Fruit fly (Drosophila melanogaster) whole organism, embryonic: ENCODE data around the gene CG14402.

Source experiments
- ATbp ChIP-seq: fragments of 200-800 bp; sonication (Bioruptor generic); optimal IDR thresholded peaks from 2 replicates; lab custom pipeline; 2017; ENCODE audit warnings: missing biosample characterization, mild to moderate bottlenecking, missing genetic modification characterization, missing genetic modification reagents
- Atf-2 ChIP-seq: fragments of 200-800 bp; sonication (Bioruptor generic); optimal IDR thresholded peaks from 2 replicates; lab custom pipeline; 2016; ENCODE audit warnings: missing biosample characterization, missing genetic modification characterization
- Bteb2 ChIP-seq: fragments of 200-800 bp; sonication (Bioruptor generic); optimal IDR thresholded peaks from 2 replicates; lab custom pipeline; 2016; ENCODE audit warnings: missing biosample characterization, missing genetic modification characterization
- CG11093 ChIP-seq: fragments of 200-800 bp; sonication (Bioruptor generic); IDR thresholded peaks from 3 replicates; pipeline ENCODE4 v1.3.6; 2022; ENCODE audit warnings: missing biosample characterization, missing genetic modification characterization
- CG13296 ChIP-seq: fragments of 200-800 bp; sonication (Bioruptor generic); optimal IDR thresholded peaks from 3 replicates; lab custom pipeline; 2018; ENCODE audit warnings: missing biosample characterization, mild to moderate bottlenecking, missing genetic modification characterization
- CG13624 ChIP-seq: fragments of 200-800 bp; sonication (Bioruptor generic); optimal IDR thresholded peaks from 2 replicates; lab custom pipeline; 2016; ENCODE audit warnings: missing biosample characterization, missing genetic modification characterization
- CG18599 ChIP-seq: fragments of 200-800 bp; sonication (Bioruptor generic); optimal IDR thresholded peaks from 3 replicates; lab custom pipeline; 2017; ENCODE audit warnings: missing biosample characterization, missing genetic modification characterization, mild to moderate bottlenecking, moderate library complexity, missing genetic modification reagents
- CG33213 ChIP-seq: fragments of 200-800 bp; sonication (Bioruptor generic); optimal IDR thresholded peaks from 3 replicates; lab custom pipeline; 2016; ENCODE audit warnings: missing biosample characterization, missing genetic modification characterization
- CG43689 ChIP-seq: fragments of 200-800 bp; sonication (Bioruptor generic); IDR thresholded peaks from 2 replicates; pipeline ENCODE4 v1.3.6; 2022; ENCODE audit warnings: missing biosample characterization, missing genetic modification characterization
- CG4404 ChIP-seq: fragments of 200-800 bp; sonication (Bioruptor generic); IDR thresholded peaks from 2 replicates; pipeline ENCODE4 v1.3.6; 2022; ENCODE audit warnings: missing biosample characterization, missing genetic modification characterization
- CG7839 ChIP-seq: fragments of 200-800 bp; sonication (Bioruptor generic); optimal IDR thresholded peaks from 3 replicates; lab custom pipeline; 2018; ENCODE audit warnings: missing biosample characterization, mild to moderate bottlenecking, missing genetic modification characterization, moderate library complexity
- CG8359 ChIP-seq: fragments of 200-800 bp; sonication (Bioruptor generic); optimal IDR thresholded peaks from 2 replicates; lab custom pipeline; 2017; ENCODE audit warnings: missing biosample characterization, mild to moderate bottlenecking, missing genetic modification characterization, borderline replicate concordance
- CG8478 ChIP-seq: fragments of >200 bp; optimal IDR thresholded peaks from 2 replicates; lab custom pipeline; 2018
- CG8944 ChIP-seq: fragments of 200-800 bp; sonication (Bioruptor generic); optimal IDR thresholded peaks from 3 replicates; lab custom pipeline; 2016; ENCODE audit warnings: missing biosample characterization, missing genetic modification characterization
- CG9817 ChIP-seq: fragments of 200-800 bp; sonication (Bioruptor generic); optimal IDR thresholded peaks from 2 replicates; lab custom pipeline; 2018; ENCODE audit warnings: missing biosample characterization, mild to moderate bottlenecking, missing genetic modification characterization, moderate library complexity
- CHES-1-like ChIP-seq: fragments of 200-800 bp; sonication (Bioruptor generic); optimal IDR thresholded peaks from 2 replicates; lab custom pipeline; 2016; ENCODE audit warnings: missing biosample characterization, missing genetic modification characterization
- Dll ChIP-seq: fragments of 200-800 bp; sonication (Bioruptor generic); IDR thresholded peaks from 4 replicates; pipeline ENCODE4 v1.3.6; 2022; ENCODE audit warnings: missing biosample characterization, missing genetic modification characterization; ENCODE audit not compliant: partially characterized antibody
- E2f1 ChIP-seq: fragments of 200-800 bp; sonication (Bioruptor generic); IDR thresholded peaks from 2 replicates; pipeline ENCODE4 v1.3.6; 2022; ENCODE audit warnings: missing biosample characterization, missing genetic modification characterization
- Ets97D ChIP-seq: fragments of 200-800 bp; sonication (Bioruptor generic); optimal IDR thresholded peaks from 3 replicates; lab custom pipeline; 2016; ENCODE audit warnings: missing biosample characterization, missing genetic modification characterization
- HLH3B ChIP-seq: fragments of 200-800 bp; sonication (Bioruptor generic); IDR thresholded peaks from 2 replicates; pipeline ENCODE4 v1.3.6; 2022; ENCODE audit warnings: missing biosample characterization, missing genetic modification characterization
- HLH4C ChIP-seq: fragments of 200-800 bp; sonication (Bioruptor generic); IDR thresholded peaks from 3 replicates; pipeline ENCODE4 v1.3.6; 2022; ENCODE audit warnings: missing biosample characterization, missing genetic modification characterization; ENCODE audit not compliant: partially characterized antibody
- HLH54F ChIP-seq: fragments of 200-800 bp; sonication (Bioruptor generic); optimal IDR thresholded peaks from 3 replicates; lab custom pipeline; 2016; ENCODE audit warnings: missing biosample characterization, missing genetic modification characterization
- Hr78 ChIP-seq, 2 experiments: fragments of 200-800 bp in 1 of 2; fragments of >200 bp in 1 of 2; sonication (Bioruptor generic) in 1 of 2; optimal IDR thresholded peaks; 2 replicates each; lab custom pipeline; 2017 to 2019; ENCODE audit warnings: missing biosample characterization in 2 of 2, missing genetic modification characterization in 2 of 2, mild to moderate bottlenecking in 1 of 2, moderate library complexity in 1 of 2
- Kr ChIP-seq: fragments of 200-800 bp; sonication (Bioruptor generic); optimal IDR thresholded peaks from 2 replicates; lab custom pipeline; 2017; ENCODE audit warnings: missing biosample characterization, mild to moderate bottlenecking, missing genetic modification characterization
- Lhr ChIP-seq: fragments of 200-800 bp; sonication (Bioruptor generic); optimal IDR thresholded peaks from 3 replicates; lab custom pipeline; 2017; ENCODE audit warnings: mild to moderate bottlenecking, missing biosample characterization, missing genetic modification reagents, missing genetic modification characterization
- Nf-YB ChIP-seq: fragments of 200-800 bp; sonication (Bioruptor generic); optimal IDR thresholded peaks from 3 replicates; lab custom pipeline; 2019; ENCODE audit warnings: missing biosample characterization, mild to moderate bottlenecking, missing genetic modification characterization, moderate library complexity
- Sox100B ChIP-seq: fragments of 200-800 bp; sonication (Bioruptor generic); optimal IDR thresholded peaks from 3 replicates; lab custom pipeline; 2018; ENCODE audit warnings: missing biosample characterization, mild to moderate bottlenecking, missing genetic modification characterization
- Sox102F ChIP-seq: fragments of 200-800 bp; sonication (Bioruptor generic); optimal IDR thresholded peaks from 2 replicates; lab custom pipeline; 2018; ENCODE audit warnings: missing biosample characterization, mild to moderate bottlenecking, missing genetic modification characterization, moderate library complexity
- Spps ChIP-seq: fragments of 200-800 bp; sonication (Bioruptor generic); optimal IDR thresholded peaks from 2 replicates; lab custom pipeline; 2018; ENCODE audit warnings: missing biosample characterization, mild to moderate bottlenecking, missing genetic modification characterization
- Ssrp ChIP-seq: fragments of 200-800 bp; sonication (Bioruptor generic); optimal IDR thresholded peaks from 2 replicates; lab custom pipeline; 2018; ENCODE audit warnings: missing biosample characterization, mild to moderate bottlenecking, missing genetic modification characterization, moderate library complexity
- bsh ChIP-seq, 2 experiments: fragments of 200-800 bp; sonication (Bioruptor generic); optimal IDR thresholded peaks; 2 replicates each; lab custom pipeline; 2017 to 2018; ENCODE audit warnings: mild to moderate bottlenecking in 2 of 2, missing biosample characterization in 2 of 2, missing genetic modification characterization in 2 of 2, moderate library complexity in 1 of 2
- crol ChIP-seq: fragments of 200-800 bp; sonication (Bioruptor generic); IDR thresholded peaks from 2 replicates; pipeline ENCODE4 v1.3.6; 2022; ENCODE audit warnings: missing biosample characterization, missing genetic modification characterization
- ewg ChIP-seq: fragments of 200-800 bp; sonication (Bioruptor generic); optimal IDR thresholded peaks from 3 replicates; lab custom pipeline; 2017; ENCODE audit warnings: mild to moderate bottlenecking, missing biosample characterization, missing genetic modification reagents, missing genetic modification characterization
- gfzf ChIP-seq: fragments of 200-800 bp; sonication (Bioruptor generic); optimal IDR thresholded peaks from 2 replicates; lab custom pipeline; 2016; ENCODE audit warnings: missing biosample characterization, mild to moderate bottlenecking, missing genetic modification characterization, moderate library complexity
- her ChIP-seq: fragments of 200-800 bp; sonication (Bioruptor generic); optimal IDR thresholded peaks from 2 replicates; lab custom pipeline; 2016; ENCODE audit warnings: missing biosample characterization, missing genetic modification characterization
- hth ChIP-seq: fragments of >200 bp; optimal IDR thresholded peaks from 2 replicates; lab custom pipeline; 2017; ENCODE audit warnings: inconsistent platforms
- insv ChIP-seq, 2 experiments: fragments of 200-800 bp; sonication (Bioruptor generic); optimal IDR thresholded peaks; 3 replicates each; lab custom pipeline; 2016 to 2018; ENCODE audit warnings: missing biosample characterization in 2 of 2, missing genetic modification characterization in 2 of 2
- jigr1 ChIP-seq: fragments of 200-800 bp; sonication (Bioruptor generic); IDR thresholded peaks from 3 replicates; pipeline ENCODE4 v1.3.6; 2022; ENCODE audit warnings: missing biosample characterization, missing genetic modification characterization
- kay ChIP-seq: fragments of 200-800 bp; sonication (Bioruptor generic); optimal IDR thresholded peaks from 2 replicates; lab custom pipeline; 2016; ENCODE audit warnings: missing biosample characterization, missing genetic modification characterization
- lbe ChIP-seq: fragments of 200-800 bp; sonication (Bioruptor generic); optimal IDR thresholded peaks from 2 replicates; lab custom pipeline; 2016; ENCODE audit warnings: missing biosample characterization, mild to moderate bottlenecking, missing genetic modification characterization
- lmd ChIP-seq: fragments of 200-800 bp; sonication (Bioruptor generic); IDR thresholded peaks from 2 replicates; pipeline ENCODE4 v1.3.6; 2022; ENCODE audit warnings: missing biosample characterization, missing genetic modification characterization
- lov ChIP-seq, 2 experiments: fragments of 200-800 bp in 1 of 2; fragments of >200 bp in 1 of 2; sonication (Bioruptor generic) in 1 of 2; IDR thresholded peaks in 1 of 2; optimal IDR thresholded peaks in 1 of 2; 2 replicates in 1 of 2; 3 replicates in 1 of 2; pipeline versions ENCODE4 v1.3.6 to Lab custom; 2017 to 2022; ENCODE audit warnings: missing biosample characterization in 1 of 2, missing genetic modification characterization in 1 of 2
- sima ChIP-seq: fragments of 200-800 bp; sonication (Bioruptor generic); optimal IDR thresholded peaks from 2 replicates; lab custom pipeline; 2016; ENCODE audit warnings: missing biosample characterization, missing genetic modification characterization
- sqz ChIP-seq: fragments of 200-800 bp; sonication (Bioruptor generic); optimal IDR thresholded peaks from 3 replicates; lab custom pipeline; 2018; ENCODE audit warnings: missing biosample characterization, mild to moderate bottlenecking, missing genetic modification characterization
- trem ChIP-seq: fragments of 200-800 bp; optimal IDR thresholded peaks from 3 replicates; lab custom pipeline; 2019; ENCODE audit warnings: missing biosample characterization, mild to moderate bottlenecking, missing genetic modification characterization, moderate library complexity
- unc-4 ChIP-seq: fragments of 200-800 bp; sonication (Bioruptor generic); IDR thresholded peaks from 2 replicates; pipeline ENCODE4 v1.3.6; 2022; ENCODE audit warnings: missing biosample characterization, missing genetic modification characterization; ENCODE audit not compliant: partially characterized antibody
- unpg ChIP-seq: fragments of 200-800 bp; sonication (Bioruptor generic); optimal IDR thresholded peaks from 3 replicates; lab custom pipeline; 2018; ENCODE audit warnings: missing biosample characterization, mild to moderate bottlenecking, missing genetic modification characterization, moderate library complexity
- zen ChIP-seq: fragments of 200-800 bp; sonication (Bioruptor generic); optimal IDR thresholded peaks from 3 replicates; lab custom pipeline; 2018; ENCODE audit warnings: missing biosample characterization, mild to moderate bottlenecking, missing genetic modification characterization, moderate library complexity
- zen2 ChIP-seq: fragments of 200-800 bp; sonication (Bioruptor generic); IDR thresholded peaks from 3 replicates; pipeline ENCODE4 v1.3.6; 2022; ENCODE audit warnings: missing biosample characterization, missing genetic modification characterization; ENCODE audit not compliant: partially characterized antibody

The CG14402 gene

dm6 chr2L:20822489-20823195 lies 26.5 kb upstream of the CG14402 start, which contains the start of gene CG9331 (continued):
- TF ChIP-seq Sox102F (GFP tag; lab: Kevin White, UChicago) = peak; percentile 0
- TF ChIP-seq HLH4C = peak; percentile 48; the same call in 1 of the 3 replicates
- no peak for TF ChIP-seq Bteb2 (GFP tag; lab: Kevin White, UChicago)
- peak; percentile 38 for TF ChIP-seq unc-4 (GFP tag; lab: Robert Waterston, UW)
- no peak for TF ChIP-seq CG8359
- no peak for TF ChIP-seq Spps (tag; lab: Kevin White, UChicago)
- TF ChIP-seq insv (GFP tag; optimal IDR thresholded peaks at IDR 0.05; lab: Kevin White, UChicago) = peak in 1 of 2 experiments; percentile 90
- no peak for TF ChIP-seq Nf-YB (GFP tag; lab: Kevin White, UChicago)
- TF ChIP-seq lov (optimal IDR thresholded peaks at IDR 0.05; lab: Kevin White, UChicago) = no peak
- no peak for TF ChIP-seq lov (GFP tag; IDR thresholded peaks at IDR 0.05; lab: Robert Waterston, UW)
- TF ChIP-seq CG33213 (GFP tag; lab: Kevin White, UChicago) = no peak
- no peak for TF ChIP-seq CG13296
- no peak for TF ChIP-seq Sox100B
- no peak for TF ChIP-seq bsh (GFP tag; optimal IDR thresholded peaks at IDR 0.05; lab: Kevin White, UChicago)
- no peak for TF ChIP-seq CG7839
- peak; percentile 70 for TF ChIP-seq crol
- TF ChIP-seq lbe = no peak
- TF ChIP-seq Hr78 (GFP tag; optimal IDR thresholded peaks at IDR 0.05; lab: Kevin White, UChicago) = no peak
- no peak for TF ChIP-seq jigr1 (GFP tag; lab: Robert Waterston, UW)
- TF ChIP-seq Ets97D (GFP tag; lab: Kevin White, UChicago) = no peak
- peak; percentile 57; the same call in 3 of the 4 replicates for TF ChIP-seq Dll (GFP tag; lab: Robert Waterston, UW)
- TF ChIP-seq sqz (GFP tag; lab: Kevin White, UChicago) = no peak
- no peak for TF ChIP-seq CG11093 (GFP tag; lab: Robert Waterston, UW)
- TF ChIP-seq Ssrp (tag; lab: Kevin White, UChicago) = no peak
- TF ChIP-seq ewg = no peak
- no peak for TF ChIP-seq Atf-2 (GFP tag; lab: Kevin White, UChicago)
- TF ChIP-seq zen (tag; lab: Kevin White, UChicago) = peak; percentile 70
- TF ChIP-seq lmd = no peak
- peak; percentile 68 for TF ChIP-seq Lhr
- no peak for TF ChIP-seq CG8478 (lab: Kevin White, UChicago)
- TF ChIP-seq E2f1 (GFP tag; lab: Robert Waterston, UW) = no peak
- no peak for TF ChIP-seq CG9817 (tag; lab: Kevin White, UChicago)
- no peak for TF ChIP-seq trem
- no peak for TF ChIP-seq CG43689
- TF ChIP-seq CG13624 (GFP tag; lab: Kevin White, UChicago) = no peak
- no peak for TF ChIP-seq her (GFP tag; lab: Kevin White, UChicago)
- TF ChIP-seq HLH3B (GFP tag; lab: Robert Waterston, UW) = no peak
- TF ChIP-seq zen2 (GFP tag; lab: Robert Waterston, UW) = 0 out of 3 replicates have a peak, but pooled peaks have one; percentile 50
- no peak for TF ChIP-seq CG8944 (GFP tag; lab: Kevin White, UChicago)
- TF ChIP-seq CG4404 (GFP tag; lab: Robert Waterston, UW) = no peak
- TF ChIP-seq gfzf (GFP tag; lab: Kevin White, UChicago) = no peak
- TF ChIP-seq HLH54F = no peak
- no peak for TF ChIP-seq CG18599 (GFP tag; lab: Kevin White, UChicago)
- no peak for TF ChIP-seq sima (GFP tag; lab: Kevin White, UChicago)
- no peak for TF ChIP-seq CHES-1-like (GFP tag; lab: Kevin White, UChicago)
- TF ChIP-seq ATbp (GFP tag; lab: Kevin White, UChicago) = no peak
- no peak for TF ChIP-seq unpg (GFP tag; lab: Kevin White, UChicago)
- TF ChIP-seq Kr (GFP tag; lab: Kevin White, UChicago) = no peak
- TF ChIP-seq kay (GFP tag; lab: Kevin White, UChicago) = peak; percentile 47
- TF ChIP-seq hth (lab: Kevin White, UChicago) = no peak
